Worm (Caenorhabditis elegans) whole organism, late embryonic: ENCODE measurements around the gene sek-3.
A peak's percentile ranks its signal among the peaks of the same experiment; 100 is the strongest.

ENCODE experiments used
- F13H6.1 ChIP-seq: sonication (generic microtip); optimal IDR thresholded peaks from 2 replicates; lab custom pipeline; 2016; ENCODE audit warnings: missing genetic modification characterization, missing compliant biosample characterization
- K09A11.1 ChIP-seq: sonication (generic microtip); optimal IDR thresholded peaks from 2 replicates; lab custom pipeline; 2017; ENCODE audit warnings: antibody characterized with exemption, mild to moderate bottlenecking, missing genetic modification characterization, missing compliant biosample characterization; ENCODE audit not compliant: insufficient read depth
- ahr-1 ChIP-seq: sonication (generic microtip); optimal IDR thresholded peaks from 2 replicates; lab custom pipeline; 2016; ENCODE audit warnings: missing genetic modification characterization, missing compliant biosample characterization
- ama-1 ChIP-seq: fragments of 150-350 bp; optimal IDR thresholded peaks from 2 replicates; lab custom pipeline; 2014
- ceh-19 ChIP-seq: fragments of 200-800 bp; sonication (Bioruptor generic); optimal IDR thresholded peaks from 2 replicates; lab custom pipeline; 2018; ENCODE audit warnings: mild to moderate bottlenecking, missing genetic modification characterization, missing compliant biosample characterization
- ceh-31 ChIP-seq: sonication (generic microtip); optimal IDR thresholded peaks from 2 replicates; lab custom pipeline; 2016; ENCODE audit warnings: missing genetic modification characterization, missing compliant biosample characterization
- ceh-34 ChIP-seq: sonication (generic microtip); optimal IDR thresholded peaks from 2 replicates; lab custom pipeline; 2016; ENCODE audit warnings: mild to moderate bottlenecking, missing genetic modification characterization, missing compliant biosample characterization
- ceh-48 ChIP-seq: sonication (generic microtip); optimal IDR thresholded peaks from 2 replicates; lab custom pipeline; 2016; ENCODE audit warnings: missing genetic modification characterization, inconsistent platforms, missing compliant biosample characterization
- ceh-9 ChIP-seq: sonication (generic microtip); optimal IDR thresholded peaks from 2 replicates; lab custom pipeline; 2016; ENCODE audit warnings: mild to moderate bottlenecking, missing genetic modification characterization, inconsistent platforms, missing compliant biosample characterization
- dmd-4 ChIP-seq: sonication (generic microtip); optimal IDR thresholded peaks from 2 replicates; lab custom pipeline; 2016; ENCODE audit warnings: borderline replicate concordance, missing genetic modification characterization, missing compliant biosample characterization
- dve-1 ChIP-seq: sonication (generic microtip); optimal IDR thresholded peaks from 2 replicates; lab custom pipeline; 2017; ENCODE audit warnings: antibody characterized with exemption, mild to moderate bottlenecking, missing genetic modification characterization, missing compliant biosample characterization
- elt-4 ChIP-seq: sonication (generic microtip); optimal IDR thresholded peaks from 2 replicates; lab custom pipeline; 2016; ENCODE audit warnings: missing genetic modification characterization, missing compliant biosample characterization
- eyg-1 ChIP-seq: sonication (generic microtip); optimal IDR thresholded peaks from 2 replicates; lab custom pipeline; 2016; ENCODE audit warnings: missing genotype, missing genetic modification characterization, missing compliant biosample characterization
- fkh-10 ChIP-seq: fragments of 150-350 bp; optimal IDR thresholded peaks from 2 replicates; lab custom pipeline; 2014; ENCODE audit warnings: missing biosample characterization, missing genetic modification reagents, missing genetic modification characterization
- fkh-6 ChIP-seq: sonication (generic microtip); optimal IDR thresholded peaks from 2 replicates; lab custom pipeline; 2016; ENCODE audit warnings: missing genetic modification characterization, missing compliant biosample characterization
- gmeb-2 ChIP-seq: sonication (generic microtip); optimal IDR thresholded peaks from 2 replicates; lab custom pipeline; 2016; ENCODE audit warnings: missing genetic modification characterization, inconsistent platforms, missing compliant biosample characterization
- hlh-13 ChIP-seq: fragments of 200-800 bp; sonication (Bioruptor generic); optimal IDR thresholded peaks from 2 replicates; lab custom pipeline; 2018; ENCODE audit warnings: mild to moderate bottlenecking, missing genetic modification characterization, missing compliant biosample characterization
- hlh-6 ChIP-seq: sonication (generic microtip); optimal IDR thresholded peaks from 2 replicates; lab custom pipeline; 2016; ENCODE audit warnings: missing genotype, missing genetic modification characterization, missing compliant biosample characterization
- hlh-8 ChIP-seq: sonication (generic microtip); optimal IDR thresholded peaks from 2 replicates; lab custom pipeline; 2016; ENCODE audit warnings: missing genotype, missing genetic modification characterization, missing compliant biosample characterization
- lin-11 ChIP-seq: fragments of 200-800 bp; sonication (Bioruptor generic); optimal IDR thresholded peaks from 2 replicates; lab custom pipeline; 2018; ENCODE audit warnings: mild to moderate bottlenecking, missing genetic modification characterization, missing compliant biosample characterization
- madf-2 ChIP-seq: sonication (generic microtip); optimal IDR thresholded peaks from 2 replicates; lab custom pipeline; 2017; ENCODE audit warnings: missing genetic modification characterization, missing compliant biosample characterization
- mec-3 ChIP-seq: sonication (generic microtip); optimal IDR thresholded peaks from 2 replicates; lab custom pipeline; 2016; ENCODE audit warnings: borderline replicate concordance, missing genetic modification characterization, missing compliant biosample characterization
- nfya-1 ChIP-seq: sonication (generic microtip); optimal IDR thresholded peaks from 2 replicates; lab custom pipeline; 2017; ENCODE audit warnings: missing genetic modification characterization, mild to moderate bottlenecking, missing compliant biosample characterization, antibody characterized with exemption, moderate library complexity
- nhr-11 ChIP-seq: fragments of 150-350 bp; optimal IDR thresholded peaks from 2 replicates; lab custom pipeline; 2014; ENCODE audit warnings: missing biosample characterization, missing genetic modification characterization
- pat-9 ChIP-seq: fragments of 200-800 bp; sonication (Bioruptor generic); optimal IDR thresholded peaks from 2 replicates; lab custom pipeline; 2018; ENCODE audit warnings: mild to moderate bottlenecking, missing genetic modification characterization, moderate library complexity, missing compliant biosample characterization
- pax-1 ChIP-seq: fragments of 150-350 bp; optimal IDR thresholded peaks from 2 replicates; lab custom pipeline; 2014; ENCODE audit warnings: missing biosample characterization, missing genetic modification characterization
- rnt-1 ChIP-seq: sonication (generic microtip); optimal IDR thresholded peaks from 2 replicates; lab custom pipeline; 2016; ENCODE audit warnings: missing genetic modification characterization, missing compliant biosample characterization
- sox-4 ChIP-seq: sonication (generic microtip); optimal IDR thresholded peaks from 2 replicates; lab custom pipeline; 2017; ENCODE audit warnings: mild to moderate bottlenecking, missing genetic modification characterization, inconsistent platforms, missing compliant biosample characterization
- syd-9 ChIP-seq: sonication (generic microtip); optimal IDR thresholded peaks from 2 replicates; lab custom pipeline; 2016; ENCODE audit warnings: mild to moderate bottlenecking, missing genetic modification characterization, moderate library complexity, missing compliant biosample characterization
- tbx-2 ChIP-seq: sonication (generic microtip); optimal IDR thresholded peaks from 2 replicates; lab custom pipeline; 2016; ENCODE audit warnings: missing genetic modification characterization, missing compliant biosample characterization
- tbx-7 ChIP-seq: sonication (generic microtip); optimal IDR thresholded peaks from 2 replicates; lab custom pipeline; 2016; ENCODE audit warnings: missing genotype, missing genetic modification characterization, missing compliant biosample characterization
- unc-3 ChIP-seq, 2 experiments: fragments of 200-800 bp in 1 of 2; sonication (Bioruptor generic) in 1 of 2; sonication (generic microtip) in 1 of 2; conservative IDR thresholded peaks in 1 of 2; optimal IDR thresholded peaks in 1 of 2; 2 replicates each; pipeline versions ENCODE4 v1.3.6 to Lab custom; 2016 to 2022; ENCODE audit warnings: missing compliant biosample characterization in 2 of 2, missing genetic modification characterization in 2 of 2, missing genetic modification reagents in 1 of 2
- unc-42 ChIP-seq: sonication (generic microtip); optimal IDR thresholded peaks from 2 replicates; lab custom pipeline; 2016; ENCODE audit warnings: missing genotype, missing genetic modification characterization, missing compliant biosample characterization
- unc-55 ChIP-seq: sonication (generic microtip); optimal IDR thresholded peaks from 2 replicates; lab custom pipeline; 2017; ENCODE audit warnings: missing biosample characterization, missing genetic modification reagents, missing genetic modification characterization
- unc-86 ChIP-seq: sonication (generic microtip); optimal IDR thresholded peaks from 2 replicates; lab custom pipeline; 2016; ENCODE audit warnings: missing genetic modification characterization, missing compliant biosample characterization
- ztf-16 ChIP-seq: sonication (generic microtip); optimal IDR thresholded peaks from 2 replicates; lab custom pipeline; 2017; ENCODE audit warnings: missing genetic modification characterization, missing compliant biosample characterization

The sek-3 gene

ce11 chrX:5026461-5026860 lies 8.8 kb downstream of the sek-3 start:
- TF ChIP-seq gmeb-2 (tag; lab: Kevin White, UChicago) (no peak), F13H6.1 (no peak), unc-3 (GFP tag; conservative IDR thresholded peaks at IDR 0.05; lab: Robert Waterston, UW) (no peak), unc-3 (tag; optimal IDR thresholded peaks at IDR 0.05; lab: Kevin White, UChicago) (no peak), unc-42 (tag; lab: Kevin White, UChicago) (no peak), ahr-1 (tag; lab: Kevin White, UChicago) (no peak), hlh-8 (tag; lab: Kevin White, UChicago) (no peak), tbx-7 (tag; lab: Kevin White, UChicago) (no peak), rnt-1 (tag; lab: Kevin White, UChicago) (no peak), ama-1 (lab: Kevin White, UChicago) (no peak), ceh-19 (GFP tag; lab: Kevin White, UChicago) (no peak), tbx-2 (no peak)

ce11 chrX:5027923-5028592 lies 10.4 kb downstream of the sek-3 start:
- TF ChIP-seq hlh-13, result no peak
- no peak for TF ChIP-seq eyg-1
- no peak for TF ChIP-seq pax-1 (tag; lab: Kevin White, UChicago)
- TF ChIP-seq unc-42 (tag; lab: Kevin White, UChicago), result peak; percentile 36
- TF ChIP-seq, all 69 proteins: peak for 1

ce11 chrX:5028593-5028955 lies 10.9 kb downstream of the sek-3 start:
- no peak for TF ChIP-seq dve-1
- TF ChIP-seq nhr-11 (tag; lab: Kevin White, UChicago), result no peak
- no peak for TF ChIP-seq hlh-6 (tag; lab: Kevin White, UChicago)
- TF ChIP-seq gmeb-2 (tag; lab: Kevin White, UChicago), result no peak
- TF ChIP-seq fkh-6 (tag; lab: Kevin White, UChicago), result no peak
- no peak for TF ChIP-seq fkh-10 (GFP tag; lab: Kevin White, UChicago)
- TF ChIP-seq ztf-16 (tag; lab: Kevin White, UChicago), result no peak
- no peak for TF ChIP-seq sox-4 (tag; lab: Kevin White, UChicago)
- no peak for TF ChIP-seq ceh-48
- TF ChIP-seq nfya-1 (tag; lab: Kevin White, UChicago), result no peak

ce11 chrX:5031742-5032141 lies 14.1 kb downstream of the sek-3 start:
- peak; percentile 98 for TF ChIP-seq unc-42 (tag; lab: Kevin White, UChicago)
- no peak for TF ChIP-seq pat-9 (tag; lab: Kevin White, UChicago)
- TF ChIP-seq, all 69 proteins: peak for 1

ce11 chrX:5033868-5034267 lies 16.2 kb downstream of the sek-3 start, which contains the start of gene ZC449.4:
Gene ZC449.4, minus strand, starts transcription at chrX:5033968.
- no peak for TF ChIP-seq dmd-4
- no peak for TF ChIP-seq fkh-6 (tag; lab: Kevin White, UChicago)
- TF ChIP-seq hlh-8 (tag; lab: Kevin White, UChicago), result no peak
- TF ChIP-seq ceh-9 (tag; lab: Kevin White, UChicago), result no peak
- no peak for TF ChIP-seq fkh-10 (GFP tag; lab: Kevin White, UChicago)
- TF ChIP-seq madf-2 (tag; lab: Kevin White, UChicago), result no peak
- TF ChIP-seq ceh-31 (tag; lab: Kevin White, UChicago), result no peak
- TF ChIP-seq dve-1, result no peak
- TF ChIP-seq K09A11.1 (tag; lab: Kevin White, UChicago), result no peak
- TF ChIP-seq ama-1 (lab: Kevin White, UChicago), result no peak
- TF ChIP-seq lin-11 (tag; lab: Kevin White, UChicago), result no peak
- TF ChIP-seq ceh-34, result no peak
- TF ChIP-seq mec-3, result no peak
- TF ChIP-seq unc-55 (GFP tag; lab: Kevin White, UChicago), result no peak
- no peak for TF ChIP-seq syd-9 (tag; lab: Kevin White, UChicago)
- no peak for TF ChIP-seq unc-86 (tag; lab: Kevin White, UChicago)
- no peak for TF ChIP-seq pat-9 (tag; lab: Kevin White, UChicago)
- no peak for TF ChIP-seq elt-4
- no peak for TF ChIP-seq hlh-6 (tag; lab: Kevin White, UChicago)
- no peak for TF ChIP-seq tbx-2
- TF ChIP-seq, all 69 proteins: peak for 0
